Worm (Caenorhabditis elegans): ENCODE data around the gene kdin-1.

- TF ChIP-seq elt-1 (tag; optimal IDR thresholded peaks at IDR 0.05; ENCODE audit: borderline replicate concordance, insufficient read depth): no peak
- no peak for TF ChIP-seq nhr-12 (tag; optimal IDR thresholded peaks at IDR 0.05)
- no peak for TF ChIP-seq ces-1 (GFP tag; optimal IDR thresholded peaks at IDR 0.05)
- no peak for TF ChIP-seq cnd-1 (tag; optimal IDR thresholded peaks at IDR 0.05)
- TF ChIP-seq ceh-43 (GFP tag; optimal IDR thresholded peaks at IDR 0.05): no peak
- TF ChIP-seq ceh-39 (tag; optimal IDR thresholded peaks at IDR 0.05): no peak
- TF ChIP-seq lin-13 (tag; optimal IDR thresholded peaks at IDR 0.05): no peak
- TF ChIP-seq zip-8 (tag; optimal IDR thresholded peaks at IDR 0.05): no peak
These were observed 11.4 kb downstream of the kdin-1 start, which contains the start of gene F36H1.3 for ce11 chrIV:11049806-11050205.
